Worm (Caenorhabditis elegans) whole organism, midembryonic: ENCODE results near the gene ZK829.9.

ENCODE experiments used
- T22C8.4 ChIP-seq: fragments of 200-800 bp; sonication (Bioruptor generic); IDR thresholded peaks from 2 replicates; pipeline ENCODE4 v1.3.6; 2022; ENCODE audit warnings: missing genetic modification characterization, missing compliant biosample characterization
- cog-1 ChIP-seq: sonication (generic microtip); optimal IDR thresholded peaks from 2 replicates; lab custom pipeline; 2016; ENCODE audit warnings: missing genetic modification characterization, missing compliant biosample characterization
- flt-1 ChIP-seq: fragments of 200-800 bp; sonication (Bioruptor generic); IDR thresholded peaks from 2 replicates; pipeline ENCODE4 v1.3.6; 2022; ENCODE audit warnings: missing genetic modification characterization, missing compliant biosample characterization
- klf-2 ChIP-seq: fragments of 200-800 bp; sonication (Bioruptor generic); conservative IDR thresholded peaks from 2 replicates; pipeline ENCODE4 v1.3.6; 2022; ENCODE audit warnings: missing genetic modification reagents, missing genetic modification characterization, missing compliant biosample characterization
- med-1 ChIP-seq: sonication (generic microtip); optimal IDR thresholded peaks from 2 replicates; lab custom pipeline; 2017; ENCODE audit warnings: missing genetic modification characterization, mild to moderate bottlenecking, missing compliant biosample characterization, antibody characterized with exemption, missing genetic modification reagents; ENCODE audit not compliant: insufficient read depth
- ref-1 ChIP-seq: fragments of 200-800 bp; sonication (Bioruptor generic); conservative IDR thresholded peaks from 2 replicates; pipeline ENCODE4 v1.3.6; 2022; ENCODE audit warnings: missing genetic modification reagents, missing genetic modification characterization, missing compliant biosample characterization
- tab-1 ChIP-seq: fragments of 200-800 bp; sonication (Bioruptor generic); IDR thresholded peaks from 2 replicates; pipeline ENCODE4 v1.3.6; 2022; ENCODE audit warnings: missing genetic modification characterization, missing compliant biosample characterization
- ztf-23 ChIP-seq: fragments of 200-800 bp; sonication (Bioruptor generic); IDR thresholded peaks from 2 replicates; pipeline ENCODE4 v1.3.6; 2022; ENCODE audit warnings: missing genetic modification reagents, missing genetic modification characterization, missing compliant biosample characterization
- ztf-29 ChIP-seq: fragments of 200-800 bp; sonication (Bioruptor generic); IDR thresholded peaks from 2 replicates; pipeline ENCODE4 v1.3.6; 2022; ENCODE audit warnings: missing genetic modification reagents, missing genetic modification characterization, missing compliant biosample characterization

The ZK829.9 gene

DNA sequence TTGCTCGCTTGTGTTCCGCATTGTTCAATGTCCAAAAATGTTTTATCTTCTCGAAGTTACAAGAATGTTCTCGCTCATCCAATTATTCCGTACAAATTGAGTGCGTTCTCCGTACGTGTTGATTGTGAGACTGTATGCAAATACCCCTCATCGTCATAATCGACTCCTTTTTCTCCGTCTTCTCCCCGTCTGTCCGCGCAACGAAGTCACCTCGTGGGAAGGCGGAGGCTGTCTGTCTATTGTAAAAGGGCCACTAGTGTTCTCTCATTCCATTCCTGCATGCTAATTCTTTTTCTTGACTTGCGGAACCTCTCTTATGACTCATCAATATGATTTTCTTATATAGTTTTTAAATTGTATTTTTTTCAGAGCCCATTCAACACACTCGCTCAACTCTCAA is at the start of gene ZK829.9:
Gene ZK829.9, plus strand, starts transcription at position 364 of the 400 bp plus-strand sequence.
- TF ChIP-seq ref-1 = no peak
- TF ChIP-seq tab-1 (GFP tag; lab: Robert Waterston, UW) = no peak
- no peak for TF ChIP-seq flt-1 (GFP tag; lab: Robert Waterston, UW)
- TF ChIP-seq med-1 (GFP tag; lab: Kevin White, UChicago) = no peak
- TF ChIP-seq ztf-29 (GFP tag; lab: Robert Waterston, UW) = no peak
- TF ChIP-seq cog-1 (tag; lab: Kevin White, UChicago) = no peak
- TF ChIP-seq klf-2 (GFP tag; lab: Robert Waterston, UW) = no peak
- TF ChIP-seq ztf-23 (GFP tag; lab: Robert Waterston, UW) = no peak
- TF ChIP-seq T22C8.4 (GFP tag; lab: Robert Waterston, UW) = no peak

DNA sequence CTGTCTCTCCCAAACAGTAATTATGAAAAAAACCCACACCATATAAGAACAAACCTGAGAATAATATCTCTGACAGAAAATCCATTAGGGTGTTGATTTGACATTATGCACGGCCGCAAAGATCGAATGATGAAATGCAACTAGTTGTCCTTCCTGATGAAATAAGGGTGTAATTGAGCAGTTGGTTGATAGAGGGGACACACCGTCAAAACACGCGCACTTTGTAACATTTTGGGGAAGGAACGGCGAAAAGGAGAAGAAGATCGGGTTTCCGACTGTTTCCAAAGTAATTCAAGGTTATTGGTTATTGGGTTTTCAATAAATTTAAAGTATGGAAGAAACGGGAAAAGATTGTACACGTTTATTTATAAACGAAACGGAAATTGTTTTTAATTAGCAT is 48.3 kb upstream of the ZK829.9 start, which contains the start of gene ZK822.1:
Gene ZK822.1, minus strand, starts transcription at position 121 of the 400 bp plus-strand sequence.
- TF ChIP-seq klf-2 (GFP tag; lab: Robert Waterston, UW) (no peak), ztf-29 (GFP tag; lab: Robert Waterston, UW) (no peak), ztf-23 (GFP tag; lab: Robert Waterston, UW) (no peak), T22C8.4 (GFP tag; lab: Robert Waterston, UW) (no peak), med-1 (GFP tag; lab: Kevin White, UChicago) (no peak), flt-1 (GFP tag; lab: Robert Waterston, UW) (no peak), cog-1 (tag; lab: Kevin White, UChicago) (no peak), tab-1 (GFP tag; lab: Robert Waterston, UW) (no peak), ref-1 (no peak)

DNA sequence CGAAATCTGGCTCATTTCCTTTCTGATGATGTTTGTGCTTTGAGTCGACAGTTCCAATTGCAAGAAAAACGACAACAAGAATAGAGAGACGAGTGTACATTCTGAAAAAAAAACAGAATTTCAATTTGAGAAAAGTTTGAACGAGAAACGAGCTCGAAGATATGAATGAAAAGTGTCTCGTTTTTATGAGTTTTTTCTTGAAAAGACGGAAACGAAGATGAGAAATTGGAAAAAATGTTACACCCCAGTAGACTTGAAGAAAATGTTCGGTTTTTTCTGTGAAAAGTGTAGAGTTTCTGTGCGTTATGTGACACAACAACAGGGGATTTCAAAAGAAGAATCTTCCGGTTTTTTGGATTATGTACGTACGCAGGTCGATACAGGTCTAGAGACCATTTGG is 47.3 kb upstream of the ZK829.9 start, which contains the start of gene srlf-31:
Gene srlf-31, minus strand, starts transcription at position 101 of the 400 bp plus-strand sequence.
- no peak for TF ChIP-seq klf-2 (GFP tag; lab: Robert Waterston, UW)
- TF ChIP-seq ztf-29 (GFP tag; lab: Robert Waterston, UW) = no peak
- no peak for TF ChIP-seq ztf-23 (GFP tag; lab: Robert Waterston, UW)
- TF ChIP-seq ref-1 = no peak
- no peak for TF ChIP-seq T22C8.4 (GFP tag; lab: Robert Waterston, UW)
- TF ChIP-seq cog-1 (tag; lab: Kevin White, UChicago) = no peak
- no peak for TF ChIP-seq med-1 (GFP tag; lab: Kevin White, UChicago)
- no peak for TF ChIP-seq flt-1 (GFP tag; lab: Robert Waterston, UW)

ce11 chrIV:11924092-11924491 is 46.2 kb upstream of the ZK829.9 start:
- TF ChIP-seq ztf-29 (GFP tag; lab: Robert Waterston, UW) (no peak), T22C8.4 (GFP tag; lab: Robert Waterston, UW) (no peak), cog-1 (tag; lab: Kevin White, UChicago) (no peak), med-1 (GFP tag; lab: Kevin White, UChicago) (no peak), ztf-23 (GFP tag; lab: Robert Waterston, UW) (no peak)

ce11 chrIV:11925346-11926075 is 44.8 kb upstream of the ZK829.9 start, which contains the start of the genes srlf-33 and srlf-32:
Gene srlf-33 (minus strand): TSS chrIV:11925446.
Gene srlf-32 (plus strand): TSS chrIV:11926025.
- TF ChIP-seq tab-1 (GFP tag; lab: Robert Waterston, UW) (no peak), cog-1 (tag; lab: Kevin White, UChicago) (no peak), med-1 (GFP tag; lab: Kevin White, UChicago) (no peak), ztf-29 (GFP tag; lab: Robert Waterston, UW) (no peak), klf-2 (GFP tag; lab: Robert Waterston, UW) (no peak), flt-1 (GFP tag; lab: Robert Waterston, UW) (no peak), ztf-23 (GFP tag; lab: Robert Waterston, UW) (no peak), T22C8.4 (GFP tag; lab: Robert Waterston, UW) (no peak), ref-1 (no peak)

DNA sequence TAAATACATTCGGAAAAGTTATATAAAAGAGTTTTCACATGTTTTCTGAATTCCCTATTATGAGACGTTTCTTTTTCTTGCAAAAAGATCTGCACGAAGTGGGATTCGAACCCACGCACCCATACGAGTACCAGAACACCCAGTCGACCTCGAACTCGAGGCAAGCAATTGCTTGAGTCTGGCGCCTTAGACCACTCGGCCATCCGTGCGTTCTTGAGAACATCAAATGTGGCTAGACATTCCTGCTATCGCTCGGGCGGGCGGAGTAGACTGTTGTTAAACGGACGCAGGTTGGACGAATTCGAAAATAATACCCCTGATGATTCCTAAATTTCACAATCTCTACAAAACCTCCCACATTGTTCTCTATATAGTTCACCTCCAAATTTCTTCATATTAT is 41.9 kb upstream of the ZK829.9 start:
- peak; percentile 46; the same call in 1 of the 2 replicates for TF ChIP-seq ref-1
- TF ChIP-seq ztf-23 (GFP tag; lab: Robert Waterston, UW) = peak; percentile 63; the same call in 1 of the 2 replicates
- TF ChIP-seq cog-1 (tag; lab: Kevin White, UChicago) = no peak
- no peak for TF ChIP-seq T22C8.4 (GFP tag; lab: Robert Waterston, UW)
- peak; percentile 46; the same call in 1 of the 2 replicates for TF ChIP-seq ztf-29 (GFP tag; lab: Robert Waterston, UW)
- no peak; the same call in 1 of the 2 replicates for TF ChIP-seq flt-1 (GFP tag; lab: Robert Waterston, UW)
- no peak for TF ChIP-seq klf-2 (GFP tag; lab: Robert Waterston, UW)
- no peak for TF ChIP-seq med-1 (GFP tag; lab: Kevin White, UChicago)
- TF ChIP-seq tab-1 (GFP tag; lab: Robert Waterston, UW) = peak; percentile 77; the same call in 1 of the 2 replicates

ce11 chrIV:11930572-11930971 is 39.8 kb upstream of the ZK829.9 start, which contains the start of gene nhx-9:
Gene nhx-9 (plus strand): TSS chrIV:11930872.
- TF ChIP-seq T22C8.4 (GFP tag; lab: Robert Waterston, UW) = no peak
- no peak for TF ChIP-seq klf-2 (GFP tag; lab: Robert Waterston, UW)
- no peak for TF ChIP-seq med-1 (GFP tag; lab: Kevin White, UChicago)
- TF ChIP-seq tab-1 (GFP tag; lab: Robert Waterston, UW) = no peak
- TF ChIP-seq cog-1 (tag; lab: Kevin White, UChicago) = no peak
- TF ChIP-seq ztf-23 (GFP tag; lab: Robert Waterston, UW) = no peak
- no peak for TF ChIP-seq ref-1

- TF ChIP-seq ztf-23 (GFP tag; lab: Robert Waterston, UW) (no peak), med-1 (GFP tag; lab: Kevin White, UChicago) (no peak), klf-2 (GFP tag; lab: Robert Waterston, UW) (no peak), tab-1 (GFP tag; lab: Robert Waterston, UW) (no peak), T22C8.4 (GFP tag; lab: Robert Waterston, UW) (no peak), flt-1 (GFP tag; lab: Robert Waterston, UW) (no peak), ztf-29 (GFP tag; lab: Robert Waterston, UW) (no peak), cog-1 (tag; lab: Kevin White, UChicago) (no peak), ref-1 (no peak)
Measured at ce11 chrIV:11937087-11937486, 33.2 kb upstream of the ZK829.9 start, which contains the start of gene slc-5A12. Gene slc-5A12 (plus strand): TSS chrIV:11937419.
